Fruit fly (Drosophila melanogaster): ENCODE results near the gene CG42718.

dm6 chr3L:16346023-16346422, 25.0 kb upstream of the CG42718 start, which contains the start of gene CG33257:
- TF ChIP-seq CG8478 (optimal IDR thresholded peaks at IDR 0.05) (no peak), CTCF (optimal IDR thresholded peaks at IDR 0.05) (no peak)
